Fruit fly (Drosophila melanogaster): ENCODE measurements around the gene CG12523.
A peak's percentile ranks its signal among the peaks of the same experiment; 100 is the strongest.

CG12523 gene

dm6 chr3L:10759793-10760651 lies 41.0 kb upstream of the CG12523 start (continued):
- TF ChIP-seq Usf (GFP tag; optimal IDR thresholded peaks at IDR 0.05): peak; percentile 17
- TF ChIP-seq HmgZ (tag; optimal IDR thresholded peaks at IDR 0.05): no peak
- peak; percentile 23; the same call in 1 of the 3 replicates for TF ChIP-seq Aef1 (GFP tag; IDR thresholded peaks at IDR 0.05)
- TF ChIP-seq slbo (GFP tag; IDR thresholded peaks at IDR 0.05): no peak
- no peak for TF ChIP-seq CG18011 (GFP tag; optimal IDR thresholded peaks at IDR 0.05)
- TF ChIP-seq MESR4 (GFP tag; optimal IDR thresholded peaks at IDR 0.05): no peak
- TF ChIP-seq gem (tag; optimal IDR thresholded peaks at IDR 0.05): peak; percentile 90
- TF ChIP-seq CG17385 (GFP tag; optimal IDR thresholded peaks at IDR 0.05): peak; percentile 55
- no peak for TF ChIP-seq CG17802 (tag; optimal IDR thresholded peaks at IDR 0.05)
- TF ChIP-seq ato (GFP tag; IDR thresholded peaks at IDR 0.05; ENCODE audit: partially characterized antibody): no peak
- peak; percentile 16 for TF ChIP-seq CG1603 (tag; optimal IDR thresholded peaks at IDR 0.05)
- peak; percentile 32 for TF ChIP-seq CG16863 (GFP tag; optimal IDR thresholded peaks at IDR 0.05)
- TF ChIP-seq Ets97D (GFP tag; optimal IDR thresholded peaks at IDR 0.05): no peak
- no peak for TF ChIP-seq zf30C (GFP tag; optimal IDR thresholded peaks at IDR 0.05)
- TF ChIP-seq CG16779 (GFP tag; IDR thresholded peaks at IDR 0.05): no peak
- peak in 1 of 2 experiments; percentile 77 for TF ChIP-seq eve (GFP tag; optimal IDR thresholded peaks at IDR 0.05)
- no peak for TF ChIP-seq CG43689 (GFP tag; IDR thresholded peaks at IDR 0.05)
- TF ChIP-seq CG17359 (tag; optimal IDR thresholded peaks at IDR 0.05): peak; percentile 70
- peak; percentile 30 for TF ChIP-seq CG6654 (GFP tag; optimal IDR thresholded peaks at IDR 0.05)
- TF ChIP-seq Blimp-1 (GFP tag; optimal IDR thresholded peaks at IDR 0.05): peak; percentile 68
- 0 out of 2 replicates have a peak, but pooled peaks have one; percentile 11 for TF ChIP-seq H2.0 (GFP tag; IDR thresholded peaks at IDR 0.05)
- TF ChIP-seq CG3847 (GFP tag; IDR thresholded peaks at IDR 0.05): no peak
- TF ChIP-seq CG10462 (GFP tag; optimal IDR thresholded peaks at IDR 0.05): peak; percentile 21
- TF ChIP-seq Atf3 (GFP tag; optimal IDR thresholded peaks at IDR 0.05): peak; percentile 16
- TF ChIP-seq CG1529 (GFP tag; optimal IDR thresholded peaks at IDR 0.05): peak; percentile 46
- no peak for TF ChIP-seq CG17328 (GFP tag; IDR thresholded peaks at IDR 0.05)
- no peak for TF ChIP-seq peb (GFP tag; IDR thresholded peaks at IDR 0.05)
- no peak for TF ChIP-seq CG4854 (GFP tag; optimal IDR thresholded peaks at IDR 0.05)
- no peak for TF ChIP-seq tup (GFP tag; optimal IDR thresholded peaks at IDR 0.05)
- peak; percentile 18 for TF ChIP-seq CG10147 (GFP tag; optimal IDR thresholded peaks at IDR 0.05)
- peak; percentile 75 for TF ChIP-seq CG2678 (tag; optimal IDR thresholded peaks at IDR 0.05)
- TF ChIP-seq dimm (GFP tag; IDR thresholded peaks at IDR 0.05): no peak
- TF ChIP-seq row (GFP tag; IDR thresholded peaks at IDR 0.05): peak; percentile 50; the same call in 2 of the 3 replicates
- TF ChIP-seq CG2712 (tag; optimal IDR thresholded peaks at IDR 0.05): peak; percentile 82
- TF ChIP-seq CG10654 (GFP tag; optimal IDR thresholded peaks at IDR 0.05): peak; percentile 25
- TF ChIP-seq Lim3 (GFP tag; IDR thresholded peaks at IDR 0.05): no peak
- no peak for TF ChIP-seq CG12071 (GFP tag; optimal IDR thresholded peaks at IDR 0.05)
- 0 out of 2 replicates have a peak, but pooled peaks have one; percentile 34 for TF ChIP-seq Awh (GFP tag; IDR thresholded peaks at IDR 0.05)
- peak; percentile 45 for TF ChIP-seq Vsx1 (GFP tag; optimal IDR thresholded peaks at IDR 0.05)
- peak; percentile 46 for TF ChIP-seq CG12659 (GFP tag; optimal IDR thresholded peaks at IDR 0.05)
- no peak for TF ChIP-seq Lpt (GFP tag; optimal IDR thresholded peaks at IDR 0.05)
- TF ChIP-seq lilli (GFP tag; optimal IDR thresholded peaks at IDR 0.05): peak; percentile 35
- TF ChIP-seq so (GFP tag; IDR thresholded peaks at IDR 0.05): 0 out of 3 replicates have a peak, but pooled peaks have one; percentile 42
- TF ChIP-seq CG11085 (GFP tag; IDR thresholded peaks at IDR 0.05): no peak
- peak; percentile 40 for TF ChIP-seq lab (GFP tag; optimal IDR thresholded peaks at IDR 0.05)
- no peak for TF ChIP-seq HLHmδ (GFP tag; optimal IDR thresholded peaks at IDR 0.05)
- no peak for TF ChIP-seq CG4282 (GFP tag; optimal IDR thresholded peaks at IDR 0.05)
- no peak for TF ChIP-seq CG8290 (GFP tag; optimal IDR thresholded peaks at IDR 0.05)
- TF ChIP-seq CG8290 (tag; optimal IDR thresholded peaks at IDR 0.05): no peak
